Worm (Caenorhabditis elegans): ENCODE measurements around the gene C17C3.1.

DNA sequence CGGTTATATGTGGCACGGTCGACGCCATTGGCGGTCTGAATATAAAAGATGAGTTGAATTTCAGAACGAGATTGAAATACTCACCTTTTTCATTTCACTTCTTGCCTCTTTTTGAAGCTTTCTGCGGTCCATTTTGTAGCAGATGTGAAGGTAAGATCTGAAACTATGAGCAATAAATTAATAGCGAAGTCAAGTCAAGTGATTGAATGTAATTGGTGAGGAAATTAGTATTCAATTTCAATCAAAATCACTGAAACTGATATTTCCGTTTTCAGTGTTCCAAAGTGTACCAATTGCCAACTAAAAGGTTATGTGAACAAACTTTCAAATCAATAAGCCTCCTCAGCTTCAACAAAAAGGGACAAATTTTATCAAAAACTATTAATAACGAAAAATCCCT is 28.7 kb upstream of the C17C3.1 start, which contains the start of gene C17C3.24:
- TF ChIP-seq ama-1 (optimal IDR thresholded peaks at IDR 0.05) (no peak), ama-1 (GFP tag; optimal IDR thresholded peaks at IDR 0.05) (no peak), unc-62 (GFP tag; optimal IDR thresholded peaks at IDR 0.05) (no peak), him-1 (tag; optimal IDR thresholded peaks at IDR 0.05) (no peak), F49E8.2 (tag; optimal IDR thresholded peaks at IDR 0.05; ENCODE audit: insufficient read depth) (no peak), zfh-2 (GFP tag; conservative IDR thresholded peaks at IDR 0.05) (no peak), nfya-1 (tag; optimal IDR thresholded peaks at IDR 0.05; ENCODE audit: borderline replicate concordance, insufficient read depth) (no peak), hmg-1.2 (GFP tag; IDR thresholded peaks at IDR 0.05) (no peak), hmg-20 (GFP tag; IDR thresholded peaks at IDR 0.05) (no peak), Y67H2A.10 (GFP tag; conservative IDR thresholded peaks at IDR 0.05) (no peak), snpc-4 (GFP tag; optimal IDR thresholded peaks at IDR 0.05) (no peak), snpc-4 (tag; optimal IDR thresholded peaks at IDR 0.05) (no peak), B0336.3 (GFP tag; IDR thresholded peaks at IDR 0.05) (no peak), let-607 (tag; optimal IDR thresholded peaks at IDR 0.05) (no peak), ztf-26 (tag; optimal IDR thresholded peaks at IDR 0.05) (no peak)
